Fruit fly (Drosophila melanogaster): ENCODE results near the gene ko.

The ko gene

DNA sequence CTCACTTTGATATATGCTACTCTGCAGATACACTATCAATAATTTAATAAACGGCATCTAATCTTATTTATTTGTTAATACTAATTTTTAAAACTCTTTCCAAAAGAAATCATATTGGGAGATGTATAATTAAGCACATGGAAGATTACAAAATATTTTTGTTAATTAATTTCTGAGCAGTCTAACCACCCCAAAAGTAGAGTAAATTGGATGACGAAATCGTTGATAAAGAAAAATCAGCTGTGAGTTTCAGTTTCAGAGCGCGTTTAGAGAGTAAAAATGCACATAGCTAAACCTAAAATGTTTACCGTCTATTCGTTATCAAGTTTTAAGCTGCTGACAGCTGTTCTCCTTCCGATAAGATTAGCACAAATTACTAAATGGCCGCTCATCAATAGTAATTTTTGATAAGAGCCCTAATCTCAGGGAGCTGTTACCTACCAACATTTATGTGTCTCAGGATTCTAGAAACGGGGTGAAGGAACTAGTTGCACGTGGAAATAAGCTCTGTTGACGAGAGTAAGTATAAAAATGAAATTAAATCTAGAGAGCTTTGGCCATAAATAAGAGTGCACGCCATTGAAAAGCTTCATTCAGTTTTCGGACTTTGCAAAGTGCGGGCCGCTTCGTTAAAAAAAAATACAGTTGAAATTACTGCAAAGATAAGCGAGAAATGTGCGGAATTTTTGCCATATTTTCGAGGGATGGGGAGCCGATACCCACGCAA is 41.7 kb upstream of the ko start, which contains the start of the genes chb and AsnS (continued):
- TF ChIP-seq jumu (GFP tag; optimal IDR thresholded peaks at IDR 0.05), result peak; percentile 41
- TF ChIP-seq CG4360 (GFP tag; IDR thresholded peaks at IDR 0.05), result 0 out of 2 replicates have a peak, but pooled peaks have one; percentile 29
- no peak for TF ChIP-seq CG3163 (GFP tag; optimal IDR thresholded peaks at IDR 0.05)
- TF ChIP-seq Elba2 (GFP tag; optimal IDR thresholded peaks at IDR 0.05), result no peak
- no peak for TF ChIP-seq wek (GFP tag; optimal IDR thresholded peaks at IDR 0.05)
- TF ChIP-seq gro (GFP tag; optimal IDR thresholded peaks at IDR 0.05), result peak; percentile 50
- no peak for TF ChIP-seq ftz-f1 (GFP tag; optimal IDR thresholded peaks at IDR 0.05)
- peak; percentile 77 for TF ChIP-seq Hand (GFP tag; optimal IDR thresholded peaks at IDR 0.05)
- peak; percentile 93 for TF ChIP-seq CG14014 (GFP tag; IDR thresholded peaks at IDR 0.05)
- peak; percentile 63 for TF ChIP-seq CG6765 (GFP tag; optimal IDR thresholded peaks at IDR 0.05)
- TF ChIP-seq pho (GFP tag; optimal IDR thresholded peaks at IDR 0.05), result peak; percentile 72
- peak; percentile 92 for TF ChIP-seq ranshi (GFP tag; IDR thresholded peaks at IDR 0.05)
- no peak for TF ChIP-seq sc (optimal IDR thresholded peaks at IDR 0.05)
- TF ChIP-seq sc (GFP tag; optimal IDR thresholded peaks at IDR 0.05), result peak; percentile 62
- TF ChIP-seq exex (tag; optimal IDR thresholded peaks at IDR 0.05), result peak; percentile 67
- peak; percentile 94 for TF ChIP-seq CG14441 (GFP tag; IDR thresholded peaks at IDR 0.05)
- no peak for TF ChIP-seq HLH4C (GFP tag; IDR thresholded peaks at IDR 0.05; ENCODE audit: partially characterized antibody)
- TF ChIP-seq jigr1 (GFP tag; IDR thresholded peaks at IDR 0.05), result peak; percentile 67; the same call in 2 of the 3 replicates
- peak; percentile 92 for TF ChIP-seq CG17361 (GFP tag; IDR thresholded peaks at IDR 0.05)
- peak; percentile 70 for TF ChIP-seq CG4404 (GFP tag; IDR thresholded peaks at IDR 0.05)
- peak; percentile 59 for TF ChIP-seq CG10462 (GFP tag; optimal IDR thresholded peaks at IDR 0.05)
- peak; percentile 81 for TF ChIP-seq Camta (GFP tag; optimal IDR thresholded peaks at IDR 0.05)
- TF ChIP-seq CG12236 (GFP tag; optimal IDR thresholded peaks at IDR 0.05), result peak; percentile 55
- TF ChIP-seq CG14860 (GFP tag; IDR thresholded peaks at IDR 0.05; ENCODE audit: partially characterized antibody), result no peak
- TF ChIP-seq CG10959 (GFP tag; IDR thresholded peaks at IDR 0.05), result peak; percentile 56
- TF ChIP-seq Dad (GFP tag; optimal IDR thresholded peaks at IDR 0.05), result peak; percentile 57
- TF ChIP-seq ab (GFP tag; optimal IDR thresholded peaks at IDR 0.05), result no peak
- peak; percentile 66 for TF ChIP-seq sens-2 (GFP tag; IDR thresholded peaks at IDR 0.05)
- no peak for TF ChIP-seq CTCF (GFP tag; optimal IDR thresholded peaks at IDR 0.05)
- peak; percentile 84 for TF ChIP-seq CG6272 (GFP tag; IDR thresholded peaks at IDR 0.05)
- peak; percentile 83 for TF ChIP-seq CG12071 (GFP tag; optimal IDR thresholded peaks at IDR 0.05)
- peak; percentile 44 for TF ChIP-seq CG30431 (GFP tag; optimal IDR thresholded peaks at IDR 0.05)
- peak; percentile 96 for TF ChIP-seq stc (GFP tag; IDR thresholded peaks at IDR 0.05)
- peak; percentile 48 for TF ChIP-seq CG1792 (GFP tag; optimal IDR thresholded peaks at IDR 0.05)
- TF ChIP-seq Gsc (GFP tag; IDR thresholded peaks at IDR 0.05), result peak; percentile 50
- peak; percentile 90 for TF ChIP-seq NfI (GFP tag; optimal IDR thresholded peaks at IDR 0.05)
- TF ChIP-seq cas (GFP tag; IDR thresholded peaks at IDR 0.05), result peak; percentile 83
- TF ChIP-seq CG14667 (GFP tag; IDR thresholded peaks at IDR 0.05), result peak; percentile 82
- TF ChIP-seq pnt (GFP tag; optimal IDR thresholded peaks at IDR 0.05), result peak; percentile 51
- peak; percentile 66 for TF ChIP-seq MTF-1 (GFP tag; optimal IDR thresholded peaks at IDR 0.05; ENCODE audit: borderline replicate concordance)
- peak; percentile 72 for TF ChIP-seq kay (GFP tag; optimal IDR thresholded peaks at IDR 0.05)
- TF ChIP-seq vnd (GFP tag; IDR thresholded peaks at IDR 0.05; ENCODE audit: partially characterized antibody), result no peak
- peak; percentile 96 for TF ChIP-seq vvl (GFP tag; IDR thresholded peaks at IDR 0.05)
- peak; percentile 84 for TF ChIP-seq ken (GFP tag; IDR thresholded peaks at IDR 0.05)
- TF ChIP-seq CG31224 (GFP tag; IDR thresholded peaks at IDR 0.05), result peak; percentile 88
- TF ChIP-seq pb (GFP tag; optimal IDR thresholded peaks at IDR 0.05), result peak; percentile 45
- peak; percentile 95 for TF ChIP-seq Dek (tag; optimal IDR thresholded peaks at IDR 0.05)
- TF ChIP-seq CG12219 (GFP tag; optimal IDR thresholded peaks at IDR 0.05), result peak; percentile 86
- TF ChIP-seq CG9797 (GFP tag; optimal IDR thresholded peaks at IDR 0.05), result no peak
- TF ChIP-seq CG7372 (GFP tag; IDR thresholded peaks at IDR 0.05), result peak; percentile 91
- TF ChIP-seq Ets97D (GFP tag; optimal IDR thresholded peaks at IDR 0.05), result peak; percentile 9
- TF ChIP-seq az2 (GFP tag; optimal IDR thresholded peaks at IDR 0.05), result peak; percentile 82
